Worm (Caenorhabditis elegans): ENCODE results near the gene aat-3.
A peak's percentile ranks its signal among the peaks of the same experiment; 100 is the strongest.

The aat-3 gene

DNA sequence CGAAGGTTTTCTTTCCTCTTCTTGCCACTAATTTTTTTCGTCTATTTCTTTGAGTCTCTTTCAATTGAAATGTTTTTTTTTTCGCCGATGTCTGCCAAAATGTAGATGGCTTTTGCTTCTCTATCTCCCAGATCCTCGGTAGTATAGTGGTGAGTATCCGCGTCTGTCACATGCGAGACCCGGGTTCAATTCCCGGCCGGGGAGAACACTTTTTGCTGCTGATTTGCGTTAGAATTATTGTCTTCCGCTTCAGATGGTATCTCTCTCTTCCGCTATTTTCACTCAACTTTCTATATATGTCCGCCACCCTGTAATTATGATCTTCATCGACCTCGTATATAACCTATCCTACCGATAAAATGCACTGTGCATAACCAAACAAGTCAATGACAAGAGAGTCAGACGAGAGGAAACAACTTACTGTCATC lies 1.4 kb downstream of the aat-3 start (continued):
- TF ChIP-seq egl-13 (tag; optimal IDR thresholded peaks at IDR 0.05) (peak; percentile 61), ztf-11 (tag; optimal IDR thresholded peaks at IDR 0.05) (peak in 1 of 2 experiments; percentile 6), sup-37 (GFP tag; optimal IDR thresholded peaks at IDR 0.05) (peak; percentile 51), lir-3 (tag; optimal IDR thresholded peaks at IDR 0.05; ENCODE audit: poor library complexity) (peak; percentile 41), zag-1 (tag; optimal IDR thresholded peaks at IDR 0.05) (no peak), dpl-1 (GFP tag; optimal IDR thresholded peaks at IDR 0.05) (peak in 1 of 3 experiments; percentile 18), unc-30 (tag; optimal IDR thresholded peaks at IDR 0.05) (no peak), C34B4.2 (tag; optimal IDR thresholded peaks at IDR 0.05) (no peak), C04F5.9 (tag; optimal IDR thresholded peaks at IDR 0.05) (no peak), nhr-12 (tag; optimal IDR thresholded peaks at IDR 0.05) (no peak), irx-1 (tag; optimal IDR thresholded peaks at IDR 0.05) (peak; percentile 80), ceh-63 (GFP tag; optimal IDR thresholded peaks at IDR 0.05) (no peak), unc-62 (GFP tag; optimal IDR thresholded peaks at IDR 0.05) (no peak), nhr-71 (tag; optimal IDR thresholded peaks at IDR 0.05) (peak; percentile 81), mef-2 (tag; optimal IDR thresholded peaks at IDR 0.05) (peak; percentile 61), snu-23 (GFP tag; optimal IDR thresholded peaks at IDR 0.05) (peak; percentile 82), ceh-88 (GFP tag; IDR thresholded peaks at IDR 0.05) (no peak), tlp-1 (tag; optimal IDR thresholded peaks at IDR 0.05) (no peak), ama-1 (optimal IDR thresholded peaks at IDR 0.05) (no peak), ets-5 (GFP tag; IDR thresholded peaks at IDR 0.05) (no peak)

DNA sequence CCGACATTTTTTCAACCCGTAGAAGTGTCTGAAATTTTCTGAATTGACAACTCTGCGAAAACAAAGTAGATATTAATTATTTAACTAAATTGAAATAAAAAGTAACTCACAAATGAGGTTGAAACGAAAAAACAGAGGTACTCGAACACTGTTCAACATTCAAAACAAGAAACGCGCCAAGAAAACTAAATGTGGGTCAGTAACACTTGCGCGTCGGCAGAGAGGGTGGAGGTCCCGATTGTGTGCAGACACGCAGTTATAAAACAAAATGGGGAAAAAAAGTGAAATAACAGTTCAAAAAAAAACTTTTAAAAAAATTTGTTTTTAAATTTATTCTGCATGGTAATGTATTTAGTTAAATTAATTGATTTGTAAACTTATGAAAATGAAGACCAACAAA lies 7.3 kb downstream of the aat-3 start:
- peak; percentile 55 to 60 for TF ChIP-seq lsy-2 (tag; optimal IDR thresholded peaks at IDR 0.05)
- TF ChIP-seq lin-39 (tag; optimal IDR thresholded peaks at IDR 0.05): no peak
- TF ChIP-seq nhr-71 (tag; optimal IDR thresholded peaks at IDR 0.05): peak; percentile 65
- TF ChIP-seq lin-14 (GFP tag; optimal IDR thresholded peaks at IDR 0.05): no peak
- peak; percentile 47 for TF ChIP-seq snu-23 (GFP tag; optimal IDR thresholded peaks at IDR 0.05)
- peak; percentile 43 for TF ChIP-seq nhr-20 (tag; optimal IDR thresholded peaks at IDR 0.05)
- TF ChIP-seq dpl-1 (GFP tag; optimal IDR thresholded peaks at IDR 0.05): peak in 2 of 3 experiments; percentile 37 to 46
- peak in 1 of 2 experiments; percentile 9 for TF ChIP-seq mdl-1 (tag; optimal IDR thresholded peaks at IDR 0.05)
- peak; percentile 44 for TF ChIP-seq nhr-85 (tag)
- TF ChIP-seq mep-1 (tag; optimal IDR thresholded peaks at IDR 0.05): peak; percentile 33
- TF ChIP-seq isw-1 (GFP tag; IDR thresholded peaks at IDR 0.05): no peak
- TF ChIP-seq C16A3.4 (tag; optimal IDR thresholded peaks at IDR 0.05): peak; percentile 18
- peak; percentile 11 for TF ChIP-seq tbx-2 (tag; optimal IDR thresholded peaks at IDR 0.05)
- peak; percentile 9 for TF ChIP-seq unc-86 (tag; optimal IDR thresholded peaks at IDR 0.05)
- peak; percentile 50 for TF ChIP-seq nhr-47 (tag; optimal IDR thresholded peaks at IDR 0.05)
- TF ChIP-seq lin-35 (GFP tag; optimal IDR thresholded peaks at IDR 0.05): peak; percentile 1 to 62
- TF ChIP-seq dsc-1 (tag; optimal IDR thresholded peaks at IDR 0.05): peak; percentile 5
- peak; percentile 40 for TF ChIP-seq swsn-7 (tag; optimal IDR thresholded peaks at IDR 0.05)
- no peak for TF ChIP-seq elt-2 (tag; optimal IDR thresholded peaks at IDR 0.05)
- TF ChIP-seq egl-13 (tag; optimal IDR thresholded peaks at IDR 0.05): peak; percentile 5
- peak; percentile 6 to 33 for TF ChIP-seq efl-1 (optimal IDR thresholded peaks at IDR 0.05)
- peak in 1 of 2 experiments; percentile 85 for TF ChIP-seq efl-1 (GFP tag; optimal IDR thresholded peaks at IDR 0.05 in 1 of 2)
- no peak for TF ChIP-seq efl-3 (GFP tag; optimal IDR thresholded peaks at IDR 0.05)
- TF ChIP-seq ceh-82 (tag; optimal IDR thresholded peaks at IDR 0.05): peak in 2 of 3 experiments; percentile 2 to 10
- peak; percentile 62 for TF ChIP-seq rnt-1 (tag; optimal IDR thresholded peaks at IDR 0.05)
- TF ChIP-seq sptf-1 (tag; optimal IDR thresholded peaks at IDR 0.05): no peak
- TF ChIP-seq sup-37 (GFP tag; optimal IDR thresholded peaks at IDR 0.05): no peak
- TF ChIP-seq xbp-1 (tag; optimal IDR thresholded peaks at IDR 0.05): peak; percentile 32
- TF ChIP-seq tlp-1 (tag; optimal IDR thresholded peaks at IDR 0.05): no peak
- no peak for TF ChIP-seq vab-15 (tag; optimal IDR thresholded peaks at IDR 0.05)
- TF ChIP-seq pag-3 (tag; optimal IDR thresholded peaks at IDR 0.05; ENCODE audit: borderline replicate concordance, insufficient read depth): peak; percentile 5
- TF ChIP-seq skn-1 (tag; optimal IDR thresholded peaks at IDR 0.05): peak; percentile 89
- TF ChIP-seq blmp-1 (tag; optimal IDR thresholded peaks at IDR 0.05): peak; percentile 46
